Fruit fly (Drosophila melanogaster): ENCODE data around the gene Arv1.

The Arv1 gene

DNA sequence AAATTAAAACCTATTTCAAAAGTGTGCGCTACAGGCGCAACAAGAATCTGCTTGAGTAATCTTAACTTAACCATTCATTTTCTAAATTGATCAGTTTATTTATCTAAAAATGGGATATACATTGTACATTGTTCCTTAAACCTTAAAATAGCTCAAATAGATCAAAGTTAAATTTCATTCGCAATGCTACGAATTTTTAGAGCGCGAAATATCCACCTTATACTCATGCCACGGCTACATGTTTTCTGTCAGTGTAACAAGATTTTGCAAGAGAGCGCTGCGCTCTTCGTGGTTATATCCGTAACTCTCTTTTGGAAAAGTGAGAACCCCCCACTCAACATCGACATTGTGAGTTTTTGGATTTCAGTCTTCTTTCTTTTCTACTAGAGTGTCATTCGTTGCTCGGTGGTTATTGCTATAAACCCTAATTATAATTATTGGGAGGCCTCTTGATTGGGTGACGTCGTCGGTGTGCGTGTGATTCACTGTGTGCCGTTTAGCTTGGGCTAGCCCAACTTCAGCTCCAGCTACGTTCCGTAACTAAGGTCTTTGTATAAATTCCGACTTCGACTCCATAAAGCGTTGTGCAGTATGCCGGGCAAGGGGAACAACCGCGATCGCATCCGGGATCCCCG is 19.5 kb downstream of the Arv1 start (continued):
- TF ChIP-seq CG8119 (GFP tag; IDR thresholded peaks at IDR 0.05), result peak; percentile 53; the same call in 2 of the 3 replicates
- no peak for TF ChIP-seq CG16779 (tag; optimal IDR thresholded peaks at IDR 0.05)
- TF ChIP-seq CG6163 (GFP tag; IDR thresholded peaks at IDR 0.05), result peak; percentile 67
- TF ChIP-seq CG11902 (GFP tag; optimal IDR thresholded peaks at IDR 0.05), result no peak
- TF ChIP-seq Hr38 (GFP tag; optimal IDR thresholded peaks at IDR 0.05), result no peak
- peak; percentile 40 for TF ChIP-seq dac (GFP tag; optimal IDR thresholded peaks at IDR 0.05)
- TF ChIP-seq Sox14 (GFP tag; optimal IDR thresholded peaks at IDR 0.05), result peak; percentile 49
- TF ChIP-seq ss (GFP tag; optimal IDR thresholded peaks at IDR 0.05), result peak; percentile 0 to 27
- peak; percentile 57 for TF ChIP-seq CG10669 (GFP tag; optimal IDR thresholded peaks at IDR 0.05)
- no peak for TF ChIP-seq fd85E (GFP tag; optimal IDR thresholded peaks at IDR 0.05)
- peak; percentile 63 for TF ChIP-seq lz (GFP tag; optimal IDR thresholded peaks at IDR 0.05)
- no peak for TF ChIP-seq CG1621 (tag; optimal IDR thresholded peaks at IDR 0.05)
- TF ChIP-seq fkh (GFP tag; optimal IDR thresholded peaks at IDR 0.05), result no peak
- TF ChIP-seq CG3919 (GFP tag; optimal IDR thresholded peaks at IDR 0.05), result peak; percentile 77
- no peak for TF ChIP-seq Eip93F (GFP tag; optimal IDR thresholded peaks at IDR 0.05)

DNA sequence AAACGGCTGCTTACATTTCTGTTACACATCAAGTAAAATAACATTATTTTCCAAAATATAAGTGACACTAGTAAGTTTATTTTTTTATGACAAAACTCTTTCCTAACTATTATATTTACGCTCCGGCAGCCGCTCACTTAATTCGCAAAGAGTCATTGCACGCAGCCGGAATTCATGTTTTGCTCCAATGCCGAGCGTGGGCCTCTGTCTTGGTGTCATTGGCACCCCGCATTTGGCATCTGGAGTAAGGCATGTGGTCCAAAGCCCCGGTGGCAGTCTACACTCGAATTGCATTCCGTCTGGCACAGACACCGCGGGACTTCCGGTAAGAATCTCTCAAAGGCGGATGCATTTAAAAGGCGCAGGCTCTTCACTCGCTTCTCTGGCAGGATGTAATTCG is 20.5 kb downstream of the Arv1 start:
- TF ChIP-seq CG8632 (GFP tag; optimal IDR thresholded peaks at IDR 0.05), result no peak
- TF ChIP-seq Eip78C (GFP tag), result peak; percentile 45

DNA sequence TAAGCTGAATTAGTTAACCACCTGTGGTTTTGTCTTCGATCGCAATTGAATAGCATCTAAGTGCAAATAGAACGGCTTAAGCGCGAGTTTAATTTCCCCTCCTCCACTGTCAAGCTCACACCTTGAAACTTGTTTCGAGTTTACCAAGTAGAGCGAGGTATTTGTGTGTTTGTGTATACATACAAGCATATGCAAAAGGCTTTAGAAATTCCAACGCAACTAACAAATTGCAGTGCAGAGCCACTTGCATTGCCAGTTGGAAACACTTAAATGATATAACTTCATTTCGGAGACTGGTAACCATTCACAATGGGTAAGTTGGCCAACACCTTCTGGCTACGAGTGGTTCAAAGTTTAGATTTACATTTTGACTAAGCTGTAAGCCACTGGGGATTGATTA is 21.2 kb downstream of the Arv1 start:
- TF ChIP-seq Sox14 (GFP tag; optimal IDR thresholded peaks at IDR 0.05), result no peak
- TF ChIP-seq acj6 (GFP tag; optimal IDR thresholded peaks at IDR 0.05), result no peak
- TF ChIP-seq eg (GFP tag; IDR thresholded peaks at IDR 0.05), result no peak
- no peak for TF ChIP-seq lz (GFP tag; optimal IDR thresholded peaks at IDR 0.05)
- no peak for TF ChIP-seq Sox15 (GFP tag; optimal IDR thresholded peaks at IDR 0.05)
- TF ChIP-seq CG9139 (GFP tag; optimal IDR thresholded peaks at IDR 0.05), result no peak
- no peak for TF ChIP-seq net (GFP tag; optimal IDR thresholded peaks at IDR 0.05)
- TF ChIP-seq ss (GFP tag; optimal IDR thresholded peaks at IDR 0.05), result no peak
- no peak for TF ChIP-seq CG4318 (GFP tag; optimal IDR thresholded peaks at IDR 0.05)
- TF ChIP-seq CG6792 (GFP tag; optimal IDR thresholded peaks at IDR 0.05), result no peak
- TF ChIP-seq Hr38 (GFP tag; optimal IDR thresholded peaks at IDR 0.05), result no peak
- TF ChIP-seq CG1621 (tag; optimal IDR thresholded peaks at IDR 0.05), result no peak
- no peak for TF ChIP-seq Blimp-1 (GFP tag; optimal IDR thresholded peaks at IDR 0.05)
- TF ChIP-seq Eip75B (GFP tag; optimal IDR thresholded peaks at IDR 0.05), result no peak

- TF ChIP-seq CG6276 (GFP tag; optimal IDR thresholded peaks at IDR 0.05) (peak; percentile 33), Blimp-1 (GFP tag; optimal IDR thresholded peaks at IDR 0.05) (no peak), Eip75B (GFP tag; optimal IDR thresholded peaks at IDR 0.05) (peak; percentile 15), Smox (GFP tag; optimal IDR thresholded peaks at IDR 0.05) (peak; percentile 63), dsx (GFP tag; optimal IDR thresholded peaks at IDR 0.05; ENCODE audit: poor library complexity, severe bottlenecking) (peak; percentile 39), acj6 (GFP tag; optimal IDR thresholded peaks at IDR 0.05) (peak; percentile 67), Hr39 (GFP tag; optimal IDR thresholded peaks at IDR 0.05) (peak; percentile 66), CG8632 (GFP tag; optimal IDR thresholded peaks at IDR 0.05) (no peak), net (GFP tag; optimal IDR thresholded peaks at IDR 0.05) (peak; percentile 27), fd59A (GFP tag; optimal IDR thresholded peaks at IDR 0.05) (no peak), CG6808 (GFP tag; optimal IDR thresholded peaks at IDR 0.05) (no peak), CG3919 (GFP tag; optimal IDR thresholded peaks at IDR 0.05) (no peak), Sox15 (GFP tag; optimal IDR thresholded peaks at IDR 0.05) (peak; percentile 37), Sox102F (GFP tag; optimal IDR thresholded peaks at IDR 0.05) (no peak), CG11294 (GFP tag; IDR thresholded peaks at IDR 0.05) (no peak), fd85E (GFP tag; optimal IDR thresholded peaks at IDR 0.05) (no peak), CG8119 (GFP tag; IDR thresholded peaks at IDR 0.05) (0 out of 3 replicates have a peak, but pooled peaks have one; percentile 12), cyc (GFP tag; optimal IDR thresholded peaks at IDR 0.05) (peak; percentile 63), topi (GFP tag; optimal IDR thresholded peaks at IDR 0.05) (peak; percentile 73), Ets21C (GFP tag; optimal IDR thresholded peaks at IDR 0.05) (peak; percentile 61), CG34406 (GFP tag; optimal IDR thresholded peaks at IDR 0.05) (peak; percentile 66), CG16779 (tag; optimal IDR thresholded peaks at IDR 0.05) (no peak), Met (GFP tag; optimal IDR thresholded peaks at IDR 0.05) (peak; percentile 66), Gug (GFP tag; IDR thresholded peaks at IDR 0.05) (peak; percentile 49; the same call in 1 of the 2 replicates), Hr4 (GFP tag; optimal IDR thresholded peaks at IDR 0.05) (peak; percentile 76), CG9139 (GFP tag; optimal IDR thresholded peaks at IDR 0.05) (no peak), dac (GFP tag; optimal IDR thresholded peaks at IDR 0.05) (no peak), CG11902 (GFP tag; optimal IDR thresholded peaks at IDR 0.05) (peak; percentile 37), CG3032 (tag; optimal IDR thresholded peaks at IDR 0.05) (peak; percentile 67), fkh (GFP tag; optimal IDR thresholded peaks at IDR 0.05) (peak; percentile 65), Hr38 (GFP tag; optimal IDR thresholded peaks at IDR 0.05) (no peak)
Measured at dm6 chr3L:21507354-21507928, 21.7 kb downstream of the Arv1 start, which contains the start of the genes Glg1 and M6. Gene Glg1 (minus strand): TSS chr3L:21507538. Gene M6 (plus strand): TSS chr3L:21507852.

Data from whole organism, prepupa.